Worm (Caenorhabditis elegans) whole organism, L2 larva: ENCODE results near the gene oma-2.

Experiments
- ama-1 ChIP-seq: fragments of 150-350 bp; optimal IDR thresholded peaks from 2 replicates; lab custom pipeline; 2018; ENCODE audit warnings: inconsistent platforms
- ceh-82 ChIP-seq: fragments of 150-350 bp; optimal IDR thresholded peaks from 2 replicates; lab custom pipeline; 2014; ENCODE audit warnings: missing biosample characterization, missing genetic modification characterization
- dmd-4 ChIP-seq: sonication (generic microtip); optimal IDR thresholded peaks from 2 replicates; lab custom pipeline; 2017; ENCODE audit warnings: missing biosample characterization, missing genetic modification characterization
- lsy-2 ChIP-seq, 2 experiments: fragments of 150-350 bp in 1 of 2; sonication (generic microtip) in 1 of 2; optimal IDR thresholded peaks; 2 replicates each; lab custom pipeline; 2014 to 2017; ENCODE audit warnings: missing biosample characterization in 2 of 2, missing genetic modification characterization in 2 of 2
- nhr-12 ChIP-seq: fragments of 150-350 bp; optimal IDR thresholded peaks from 2 replicates; lab custom pipeline; 2014; ENCODE audit warnings: missing biosample characterization, missing genetic modification characterization
- snpc-4 ChIP-seq: fragments of 150-350 bp; optimal IDR thresholded peaks from 2 replicates; lab custom pipeline; 2014; ENCODE audit warnings: missing biosample characterization, missing genetic modification characterization

DNA sequence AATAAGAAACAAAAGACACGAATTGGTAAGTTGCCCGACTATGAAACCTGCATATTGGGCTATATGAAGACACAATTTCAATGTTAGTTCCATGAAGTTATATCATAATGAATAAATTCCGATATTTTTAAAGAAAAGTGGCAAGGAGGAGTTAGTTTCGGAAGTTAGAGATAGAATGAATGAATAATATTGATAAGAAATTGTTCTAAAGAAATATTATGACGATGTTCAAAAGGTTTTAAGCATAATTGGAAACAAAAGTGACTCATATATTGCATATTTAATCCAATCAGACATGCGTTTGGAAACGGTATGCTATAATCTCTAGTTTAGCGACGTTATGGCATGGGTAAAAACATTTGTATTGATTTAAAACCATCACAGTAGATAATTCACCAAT lies 40.4 kb downstream of the oma-2 start, which contains the start of gene str-143:
- TF ChIP-seq lsy-2 (tag; optimal IDR thresholded peaks at IDR 0.05; lab: Kevin White, UChicago): no peak
- no peak for TF ChIP-seq dmd-4 (tag; lab: Kevin White, UChicago)
- no peak for TF ChIP-seq snpc-4 (tag; lab: Kevin White, UChicago)
- no peak for TF ChIP-seq nhr-12 (tag; lab: Kevin White, UChicago)
- no peak for TF ChIP-seq ama-1
- TF ChIP-seq ceh-82 (tag; lab: Kevin White, UChicago): no peak
